Worm (Caenorhabditis elegans): ENCODE data around the gene col-89.

ce11 chrIII:4708909-4709308 is 39.0 kb upstream of the col-89 start, which contains the start of gene T04A8.18:
- TF ChIP-seq ama-1 (optimal IDR thresholded peaks at IDR 0.05) (no peak), flt-1 (GFP tag; IDR thresholded peaks at IDR 0.05) (no peak)

Measured in whole organism, early embryonic.